Worm (Caenorhabditis elegans) whole organism, L2 larva: ENCODE measurements around the gene R08E3.1.

Source experiments
- R02D3.7 ChIP-seq: fragments of 150-350 bp; optimal IDR thresholded peaks from 2 replicates; lab custom pipeline; 2014; ENCODE audit warnings: missing biosample characterization, missing genetic modification characterization
- ama-1 ChIP-seq: fragments of 150-350 bp; optimal IDR thresholded peaks from 2 replicates; lab custom pipeline; 2018; ENCODE audit warnings: inconsistent platforms
- ceh-16 ChIP-seq: fragments of 150-350 bp; optimal IDR thresholded peaks from 2 replicates; lab custom pipeline; 2014; ENCODE audit warnings: missing biosample characterization, missing genetic modification characterization
- ceh-82 ChIP-seq: fragments of 150-350 bp; optimal IDR thresholded peaks from 2 replicates; lab custom pipeline; 2014; ENCODE audit warnings: missing biosample characterization, missing genetic modification characterization
- dmd-4 ChIP-seq: sonication (generic microtip); optimal IDR thresholded peaks from 2 replicates; lab custom pipeline; 2017; ENCODE audit warnings: missing biosample characterization, missing genetic modification characterization
- egl-27 ChIP-seq: sonication (generic microtip); optimal IDR thresholded peaks from 3 replicates; lab custom pipeline; 2017; ENCODE audit warnings: missing biosample characterization, missing genetic modification reagents, missing genetic modification characterization
- lin-13 ChIP-seq: fragments of 150-350 bp; optimal IDR thresholded peaks from 2 replicates; lab custom pipeline; 2014; ENCODE audit warnings: missing biosample characterization, missing genetic modification reagents, missing genetic modification characterization
- lsy-2 ChIP-seq, 2 experiments: fragments of 150-350 bp in 1 of 2; sonication (generic microtip) in 1 of 2; optimal IDR thresholded peaks; 2 replicates each; lab custom pipeline; 2014 to 2017; ENCODE audit warnings: missing biosample characterization in 2 of 2, missing genetic modification characterization in 2 of 2
- nhr-6 ChIP-seq: fragments of 150-350 bp; optimal IDR thresholded peaks from 2 replicates; lab custom pipeline; 2014; ENCODE audit warnings: missing biosample characterization, missing genetic modification characterization

ce11 chrX:4790614-4791013, 31.8 kb upstream of the R08E3.1 start:
- TF ChIP-seq egl-27 (tag; lab: Kevin White, UChicago) (no peak), ceh-16 (no peak), nhr-6 (tag; lab: Kevin White, UChicago) (no peak), lin-13 (no peak), lsy-2 (tag; optimal IDR thresholded peaks at IDR 0.05; lab: Kevin White, UChicago) (no peak), R02D3.7 (tag; lab: Kevin White, UChicago) (no peak), ama-1 (lab: Kevin White, UChicago) (no peak), ceh-82 (no peak), dmd-4 (tag; lab: Kevin White, UChicago) (no peak)
